Worm (Caenorhabditis elegans): ENCODE data around the gene T08D10.5.

The T08D10.5 gene

DNA sequence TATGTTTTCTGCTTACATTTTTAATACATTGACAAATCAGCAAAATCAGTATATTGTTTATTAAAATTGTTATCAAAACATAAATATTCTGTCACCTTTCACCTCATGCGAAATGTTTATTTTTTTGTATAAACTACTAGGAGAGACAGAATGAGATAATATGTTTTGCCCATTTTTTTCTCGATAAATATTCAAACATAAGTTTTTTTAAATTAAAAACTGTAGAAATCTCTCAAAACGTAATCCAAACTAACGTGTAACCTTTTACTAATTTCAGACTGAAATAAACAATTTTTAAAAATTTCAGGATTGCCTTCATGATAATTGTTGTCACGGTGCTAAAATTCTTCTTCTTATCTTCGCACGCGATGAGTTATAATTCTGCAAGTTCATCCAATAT is at the start of gene T08D10.5:
TSS of gene T08D10.5 (plus strand) at position 301 of the 400 bp plus-strand sequence.
- TF ChIP-seq nfya-1 (tag; optimal IDR thresholded peaks at IDR 0.05; ENCODE audit: insufficient read depth) (no peak), sea-2 (GFP tag; optimal IDR thresholded peaks at IDR 0.05) (no peak), mml-1 (tag; optimal IDR thresholded peaks at IDR 0.05) (no peak), nhr-25 (tag; optimal IDR thresholded peaks at IDR 0.05) (no peak), hmg-11 (tag; optimal IDR thresholded peaks at IDR 0.05) (no peak), ztf-11 (tag; optimal IDR thresholded peaks at IDR 0.05) (no peak), nhr-67 (tag; optimal IDR thresholded peaks at IDR 0.05) (no peak), ceh-9 (tag; optimal IDR thresholded peaks at IDR 0.05) (no peak), elt-1 (tag; optimal IDR thresholded peaks at IDR 0.05) (no peak), eor-1 (tag; optimal IDR thresholded peaks at IDR 0.05) (no peak), nhr-12 (tag; optimal IDR thresholded peaks at IDR 0.05) (no peak), tbx-2 (tag; optimal IDR thresholded peaks at IDR 0.05) (no peak), ceh-28 (tag; optimal IDR thresholded peaks at IDR 0.05) (no peak), ztf-4 (tag; optimal IDR thresholded peaks at IDR 0.05) (no peak), pha-4 (tag; optimal IDR thresholded peaks at IDR 0.05) (no peak)

DNA sequence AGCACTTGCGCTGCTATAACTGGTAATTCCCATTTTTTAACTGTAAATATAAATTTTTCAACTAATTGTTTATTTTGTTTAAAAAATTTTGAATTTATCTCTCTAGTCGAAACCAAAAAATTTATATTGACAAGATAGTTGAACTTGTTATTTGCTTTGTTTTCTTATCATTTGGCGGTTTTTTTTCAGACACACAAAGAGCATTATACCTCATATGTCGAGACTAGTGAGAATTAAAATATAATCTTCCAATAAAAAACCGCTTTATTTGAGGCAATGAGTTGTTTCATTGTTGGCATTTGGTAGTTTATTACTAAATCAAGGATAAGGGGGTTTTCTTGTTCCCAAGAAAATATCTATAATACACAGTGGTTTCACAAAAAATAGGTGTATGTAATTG is 49.1 kb upstream of the T08D10.5 start:
- peak; percentile 56 for TF ChIP-seq elt-2 (tag; optimal IDR thresholded peaks at IDR 0.05)
- peak; percentile 41 for TF ChIP-seq pha-4 (tag; optimal IDR thresholded peaks at IDR 0.05)
- no peak for TF ChIP-seq lin-15B (tag; optimal IDR thresholded peaks at IDR 0.05)

DNA sequence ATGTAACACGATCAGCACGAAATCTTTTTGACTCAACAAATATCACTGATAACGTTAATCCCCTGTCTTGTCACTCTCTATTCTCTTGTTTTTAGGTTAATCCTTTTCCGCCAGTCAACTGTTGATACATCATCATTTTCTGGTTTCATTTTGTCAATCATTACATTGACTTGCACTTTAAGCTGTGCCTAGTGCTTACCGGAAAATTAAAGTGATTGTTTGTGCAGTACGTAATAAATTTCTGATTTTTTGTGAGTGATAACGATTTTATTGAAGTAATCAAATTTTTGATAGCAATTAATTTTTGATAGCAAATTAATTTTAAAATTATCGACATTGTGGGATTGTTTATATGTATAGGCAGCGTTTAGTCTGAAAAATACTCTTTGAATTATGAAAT is 48.2 kb upstream of the T08D10.5 start:
- no peak for TF ChIP-seq ceh-16 (tag; optimal IDR thresholded peaks at IDR 0.05)
- no peak for TF ChIP-seq fkh-2 (tag; optimal IDR thresholded peaks at IDR 0.05)
- TF ChIP-seq hmg-11 (tag; optimal IDR thresholded peaks at IDR 0.05): no peak
- TF ChIP-seq jun-1 (tag; optimal IDR thresholded peaks at IDR 0.05): no peak
- TF ChIP-seq pha-4 (tag; optimal IDR thresholded peaks at IDR 0.05): peak; percentile 37
- TF ChIP-seq ztf-11 (tag; optimal IDR thresholded peaks at IDR 0.05): no peak
- no peak for TF ChIP-seq ama-1 (optimal IDR thresholded peaks at IDR 0.05)
- TF ChIP-seq pqm-1 (tag; optimal IDR thresholded peaks at IDR 0.05): peak; percentile 80
- no peak for TF ChIP-seq nhr-77 (tag; optimal IDR thresholded peaks at IDR 0.05)
- no peak for TF ChIP-seq lin-15B (tag; optimal IDR thresholded peaks at IDR 0.05)
- peak; percentile 89 for TF ChIP-seq elt-2 (tag; optimal IDR thresholded peaks at IDR 0.05)
- TF ChIP-seq unc-62 (GFP tag; optimal IDR thresholded peaks at IDR 0.05): no peak
- TF ChIP-seq nhr-237 (tag; optimal IDR thresholded peaks at IDR 0.05): no peak
- no peak for TF ChIP-seq ztf-4 (tag; optimal IDR thresholded peaks at IDR 0.05)
- no peak for TF ChIP-seq mml-1 (tag; optimal IDR thresholded peaks at IDR 0.05)
- no peak for TF ChIP-seq lsy-12 (tag; optimal IDR thresholded peaks at IDR 0.05)
- TF ChIP-seq fos-1 (tag; optimal IDR thresholded peaks at IDR 0.05): no peak
- no peak for TF ChIP-seq elt-3 (tag; optimal IDR thresholded peaks at IDR 0.05)
- TF ChIP-seq ceh-28 (tag; optimal IDR thresholded peaks at IDR 0.05): no peak
- peak; percentile 7 for TF ChIP-seq skn-1 (tag; optimal IDR thresholded peaks at IDR 0.05)
- no peak for TF ChIP-seq nhr-25 (tag; optimal IDR thresholded peaks at IDR 0.05)
- TF ChIP-seq eor-1 (tag; optimal IDR thresholded peaks at IDR 0.05): no peak
- TF ChIP-seq nfya-1 (tag; optimal IDR thresholded peaks at IDR 0.05; ENCODE audit: insufficient read depth): no peak

DNA sequence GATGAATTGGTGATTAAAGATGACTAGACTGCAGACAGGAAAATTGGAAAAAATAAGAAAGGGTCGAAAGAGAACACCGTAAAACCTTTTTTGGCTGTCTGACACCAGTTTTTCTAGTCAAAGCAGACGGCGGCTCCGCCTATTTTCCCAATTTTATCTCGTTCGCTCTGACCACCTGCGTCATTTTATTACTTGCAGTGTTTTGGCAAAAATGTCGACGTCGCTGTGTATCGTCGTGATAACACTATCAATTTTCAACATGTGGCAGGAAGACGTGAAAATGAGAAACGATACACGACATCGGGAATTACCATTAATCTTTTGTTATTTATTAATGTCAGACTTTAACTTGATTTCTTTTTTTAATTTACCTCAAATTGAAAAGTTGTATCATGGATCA is 47.3 kb upstream of the T08D10.5 start, which contains the start of gene Y62H9A.15:
TSS of gene Y62H9A.15 (minus strand) at position 100 of the 400 bp plus-strand sequence.
- no peak for TF ChIP-seq lin-39 (tag; optimal IDR thresholded peaks at IDR 0.05)
- TF ChIP-seq hmg-11 (tag; optimal IDR thresholded peaks at IDR 0.05): no peak
- no peak for TF ChIP-seq aly-2 (tag; optimal IDR thresholded peaks at IDR 0.05)
- no peak for TF ChIP-seq nhr-28 (tag; optimal IDR thresholded peaks at IDR 0.05)
- TF ChIP-seq elt-2 (tag; optimal IDR thresholded peaks at IDR 0.05): peak; percentile 73
- TF ChIP-seq skn-1 (tag; optimal IDR thresholded peaks at IDR 0.05): no peak

DNA sequence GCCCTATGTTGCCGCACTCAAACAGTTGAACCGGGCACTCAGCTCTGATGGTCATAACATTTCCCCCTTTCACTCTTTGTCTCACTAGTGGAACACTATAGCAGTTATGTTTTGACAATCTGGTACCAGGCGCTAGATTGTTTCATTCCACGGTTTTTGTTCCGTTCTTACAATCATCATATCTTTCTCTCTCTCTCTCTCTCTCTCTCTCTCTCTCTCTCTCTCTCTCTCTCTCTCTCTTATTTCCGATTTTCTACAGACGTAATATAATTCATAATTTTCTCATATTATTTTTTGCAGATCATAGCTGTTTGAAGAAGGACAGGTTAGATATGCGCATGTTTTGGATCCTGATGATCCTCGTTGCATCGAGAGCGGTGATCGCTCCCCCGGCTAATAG is 43.5 kb upstream of the T08D10.5 start, which contains the start of gene Y62H9A.12:
TSS of gene Y62H9A.12 (plus strand) at position 301 of the 400 bp plus-strand sequence.
- TF ChIP-seq zag-1 (tag; optimal IDR thresholded peaks at IDR 0.05) (no peak), mml-1 (tag; optimal IDR thresholded peaks at IDR 0.05) (no peak), R02D3.7 (tag; optimal IDR thresholded peaks at IDR 0.05) (no peak), nhr-76 (tag; optimal IDR thresholded peaks at IDR 0.05) (no peak), sea-2 (GFP tag; optimal IDR thresholded peaks at IDR 0.05) (no peak), eor-1 (tag; optimal IDR thresholded peaks at IDR 0.05) (no peak), lin-39 (tag; optimal IDR thresholded peaks at IDR 0.05) (no peak), tbx-2 (tag; optimal IDR thresholded peaks at IDR 0.05) (no peak), skn-1 (tag; optimal IDR thresholded peaks at IDR 0.05) (no peak), nhr-43 (tag; optimal IDR thresholded peaks at IDR 0.05; ENCODE audit: poor library complexity, severe bottlenecking) (no peak), elt-2 (tag; optimal IDR thresholded peaks at IDR 0.05) (no peak), ZK546.5 (tag; optimal IDR thresholded peaks at IDR 0.05) (no peak), pha-4 (tag; optimal IDR thresholded peaks at IDR 0.05) (no peak), fos-1 (tag; optimal IDR thresholded peaks at IDR 0.05) (no peak)

Measured in whole organism, L3 larva.